Worm (Caenorhabditis elegans) whole organism, early embryonic: Measurements from ENCODE around the gene glb-14.

Experiments
- B0310.2 ChIP-seq: sonication (generic microtip); optimal IDR thresholded peaks from 2 replicates; lab custom pipeline; 2016; ENCODE audit warnings: mild to moderate bottlenecking, missing genetic modification characterization, missing compliant biosample characterization
- F13C5.2 ChIP-seq: sonication (generic microtip); optimal IDR thresholded peaks from 2 replicates; lab custom pipeline; 2017; ENCODE audit warnings: mild to moderate bottlenecking, missing genetic modification characterization, inconsistent platforms, missing compliant biosample characterization
- aly-1 ChIP-seq: sonication (generic microtip); optimal IDR thresholded peaks from 2 replicates; lab custom pipeline; 2016; ENCODE audit warnings: missing genetic modification characterization, missing compliant biosample characterization
- ama-1 ChIP-seq: fragments of 150-350 bp; optimal IDR thresholded peaks from 2 replicates; lab custom pipeline; 2014
- ceh-13 ChIP-seq: fragments of 200-800 bp; sonication (Bioruptor generic); optimal IDR thresholded peaks from 2 replicates; lab custom pipeline; 2018; ENCODE audit warnings: mild to moderate bottlenecking, missing genetic modification characterization, missing compliant biosample characterization
- ceh-36 ChIP-seq: sonication (generic microtip); optimal IDR thresholded peaks from 2 replicates; lab custom pipeline; 2016; ENCODE audit warnings: missing genetic modification characterization, inconsistent platforms, missing compliant biosample characterization
- ets-7 ChIP-seq: sonication (generic microtip); optimal IDR thresholded peaks from 2 replicates; lab custom pipeline; 2016; ENCODE audit warnings: missing genotype, missing genetic modification characterization, missing compliant biosample characterization
- flt-1 ChIP-seq: fragments of 200-800 bp; sonication (Bioruptor generic); IDR thresholded peaks from 2 replicates; pipeline ENCODE4 v1.3.6; 2022; ENCODE audit warnings: missing genetic modification characterization, missing compliant biosample characterization
- hmbx-1 ChIP-seq: sonication (generic microtip); optimal IDR thresholded peaks from 2 replicates; lab custom pipeline; 2016; ENCODE audit warnings: mild to moderate bottlenecking, missing genetic modification characterization, missing compliant biosample characterization
- hmg-4 ChIP-seq: fragments of 200-800 bp; sonication (Bioruptor generic); optimal IDR thresholded peaks from 2 replicates; lab custom pipeline; 2018; ENCODE audit warnings: mild to moderate bottlenecking, missing genetic modification characterization, missing compliant biosample characterization
- hnd-1 ChIP-seq: sonication (generic microtip); optimal IDR thresholded peaks from 2 replicates; lab custom pipeline; 2016; ENCODE audit warnings: missing genetic modification characterization, missing compliant biosample characterization
- pes-1 ChIP-seq: fragments of 200-800 bp; sonication (Bioruptor generic); IDR thresholded peaks from 2 replicates; pipeline ENCODE4 v1.3.6; 2022; ENCODE audit warnings: missing genetic modification reagents, missing genetic modification characterization, missing compliant biosample characterization
- scrt-1 ChIP-seq: fragments of 200-800 bp; sonication (Bioruptor generic); IDR thresholded peaks from 2 replicates; pipeline ENCODE4 v1.3.6; 2022; ENCODE audit warnings: missing genetic modification characterization, missing compliant biosample characterization
- sea-1 ChIP-seq: fragments of 200-800 bp; sonication (Bioruptor generic); conservative IDR thresholded peaks from 2 replicates; pipeline ENCODE4 v1.3.6; 2022; ENCODE audit warnings: missing genetic modification characterization, missing compliant biosample characterization
- tbx-11 ChIP-seq: fragments of 200-800 bp; sonication (Bioruptor generic); IDR thresholded peaks from 2 replicates; pipeline ENCODE4 v1.3.6; 2022; ENCODE audit warnings: missing genetic modification characterization, missing compliant biosample characterization
- tbx-37 ChIP-seq: fragments of 200-800 bp; sonication (Bioruptor generic); conservative IDR thresholded peaks from 2 replicates; pipeline ENCODE4 v1.3.6; 2022; ENCODE audit warnings: missing genetic modification reagents, missing genetic modification characterization, missing compliant biosample characterization
- tra-4 ChIP-seq: sonication (generic microtip); optimal IDR thresholded peaks from 2 replicates; lab custom pipeline; 2017; ENCODE audit warnings: missing genetic modification characterization, missing compliant biosample characterization

The glb-14 gene

DNA sequence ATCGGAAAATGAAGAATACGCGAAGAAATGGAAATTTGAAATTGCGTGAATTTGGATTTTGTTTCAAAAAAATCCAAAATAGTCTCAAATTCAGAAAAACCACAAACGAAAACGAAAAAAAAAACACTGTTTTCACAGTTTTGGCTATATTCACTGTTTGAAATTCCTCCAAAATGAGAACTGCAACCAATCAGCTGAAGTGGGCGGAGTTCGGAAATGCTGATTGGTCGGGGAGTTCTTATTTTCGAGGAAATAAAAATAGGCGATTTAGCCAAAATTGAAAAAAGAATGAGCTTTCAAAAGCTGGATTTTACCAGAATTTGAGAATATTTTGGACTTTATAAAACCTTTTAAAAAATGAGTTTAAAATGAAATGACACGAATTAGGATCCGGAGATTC is at the start of gene glb-14:
TSS of gene glb-14 (minus strand) at position 97 of the 400 bp plus-strand sequence.
- TF ChIP-seq hmg-4 (GFP tag; lab: Kevin White, UChicago) (no peak), sea-1 (GFP tag; lab: Robert Waterston, UW) (no peak), ceh-13 (no peak), hmbx-1 (tag; lab: Kevin White, UChicago) (no peak), tbx-11 (GFP tag; lab: Robert Waterston, UW) (no peak), ama-1 (lab: Kevin White, UChicago) (no peak), hnd-1 (tag; lab: Kevin White, UChicago) (no peak), flt-1 (GFP tag; lab: Robert Waterston, UW) (no peak), F13C5.2 (tag; lab: Kevin White, UChicago) (no peak), scrt-1 (GFP tag; lab: Robert Waterston, UW) (no peak), aly-1 (tag; lab: Kevin White, UChicago) (no peak), pes-1 (GFP tag; lab: Robert Waterston, UW) (no peak), tra-4 (tag; lab: Kevin White, UChicago) (no peak), ets-7 (tag; lab: Kevin White, UChicago) (no peak), tbx-37 (no peak), ceh-36 (tag; lab: Kevin White, UChicago) (no peak), B0310.2 (tag; lab: Kevin White, UChicago) (no peak)

ce11 chrV:15594573-15594972 is 49.8 kb upstream of the glb-14 start, which contains the start of gene fbxa-139:
fbxa-139 (minus strand) TSS chrV:15594673.
- TF ChIP-seq sea-1 (GFP tag; lab: Robert Waterston, UW) (no peak), tbx-11 (GFP tag; lab: Robert Waterston, UW) (no peak), hmbx-1 (tag; lab: Kevin White, UChicago) (no peak), tra-4 (tag; lab: Kevin White, UChicago) (no peak), pes-1 (GFP tag; lab: Robert Waterston, UW) (no peak), ets-7 (tag; lab: Kevin White, UChicago) (no peak), tbx-37 (no peak), scrt-1 (GFP tag; lab: Robert Waterston, UW) (no peak)

DNA sequence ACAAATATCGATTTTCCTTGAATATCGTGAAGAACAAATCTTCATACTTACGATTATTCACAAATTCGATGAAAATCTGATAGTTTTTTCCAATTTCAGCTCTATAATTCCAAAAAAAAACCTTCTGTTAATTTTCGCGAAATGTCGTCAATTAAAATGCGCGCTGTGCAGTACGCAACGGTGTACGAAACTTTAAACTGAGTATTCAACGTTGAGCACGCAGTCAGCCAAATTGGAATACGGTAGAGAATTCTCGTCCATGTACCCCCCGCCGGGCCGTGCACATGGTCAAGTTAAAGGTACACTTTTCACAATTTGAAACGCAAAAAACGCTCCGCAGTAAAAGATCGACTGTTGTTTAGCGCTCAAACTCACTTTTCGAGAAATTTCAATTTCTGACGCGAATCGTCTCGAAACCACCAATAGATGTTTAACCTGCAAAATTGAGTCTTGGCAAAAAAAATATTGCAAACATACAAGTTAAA is 45.4 kb upstream of the glb-14 start, which contains the start of gene F28F8.7:
TSS of gene F28F8.7 (minus strand) at position 435 of the 485 bp plus-strand sequence.
- TF ChIP-seq tbx-11 (GFP tag; lab: Robert Waterston, UW) (0 out of 2 replicates have a peak, but pooled peaks have one; percentile 39), scrt-1 (GFP tag; lab: Robert Waterston, UW) (0 out of 2 replicates have a peak, but pooled peaks have one; percentile 41)

- TF ChIP-seq sea-1 (GFP tag; lab: Robert Waterston, UW) (no peak), scrt-1 (GFP tag; lab: Robert Waterston, UW) (no peak), B0310.2 (tag; lab: Kevin White, UChicago) (no peak), aly-1 (tag; lab: Kevin White, UChicago) (no peak), ceh-13 (no peak), flt-1 (GFP tag; lab: Robert Waterston, UW) (no peak), F13C5.2 (tag; lab: Kevin White, UChicago) (no peak), pes-1 (GFP tag; lab: Robert Waterston, UW) (no peak), tbx-11 (GFP tag; lab: Robert Waterston, UW) (no peak), hnd-1 (tag; lab: Kevin White, UChicago) (no peak), tra-4 (tag; lab: Kevin White, UChicago) (no peak), tbx-37 (no peak), hmbx-1 (tag; lab: Kevin White, UChicago) (no peak), ama-1 (lab: Kevin White, UChicago) (no peak), ceh-36 (tag; lab: Kevin White, UChicago) (no peak), ets-7 (tag; lab: Kevin White, UChicago) (no peak), hmg-4 (GFP tag; lab: Kevin White, UChicago) (no peak)
Observed at ce11 chrV:15578386-15578785, 33.6 kb upstream of the glb-14 start, which contains the start of gene F28F8.9. F28F8.9 (minus strand) TSS chrV:15578673.

DNA sequence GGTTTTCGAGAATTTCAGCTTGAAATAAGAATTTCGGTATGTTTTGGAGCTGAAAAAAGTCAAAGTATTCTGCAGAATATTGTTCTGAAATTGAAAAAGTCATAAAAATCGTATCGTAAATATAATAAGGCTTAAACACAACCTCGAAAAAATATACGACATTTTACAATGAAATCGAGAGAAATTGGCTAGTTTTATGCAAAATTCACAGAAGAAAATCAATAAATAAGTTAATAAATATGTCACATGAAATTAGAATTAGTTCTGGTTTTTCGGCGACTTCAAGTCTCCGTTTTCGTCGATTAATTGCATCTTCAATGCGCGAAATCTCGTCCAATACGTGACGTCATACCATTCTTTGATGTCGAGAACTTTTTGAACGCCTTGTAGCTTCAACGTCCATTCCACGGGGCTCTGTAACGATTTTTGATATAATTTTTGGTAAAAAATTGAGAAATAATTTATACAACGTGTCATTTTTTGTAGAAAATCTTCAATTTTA is 32.7 kb upstream of the glb-14 start, which contains the start of gene atx-3:
TSS of gene atx-3 (minus strand) at position 51 of the 502 bp plus-strand sequence.
- TF ChIP-seq ama-1 (lab: Kevin White, UChicago) (no peak), F13C5.2 (tag; lab: Kevin White, UChicago) (no peak), B0310.2 (tag; lab: Kevin White, UChicago) (no peak), tbx-11 (GFP tag; lab: Robert Waterston, UW) (no peak), pes-1 (GFP tag; lab: Robert Waterston, UW) (no peak), hnd-1 (tag; lab: Kevin White, UChicago) (no peak), tbx-37 (no peak), sea-1 (GFP tag; lab: Robert Waterston, UW) (no peak)

- TF ChIP-seq B0310.2 (tag; lab: Kevin White, UChicago) (no peak), ceh-36 (tag; lab: Kevin White, UChicago) (no peak), flt-1 (GFP tag; lab: Robert Waterston, UW) (no peak), F13C5.2 (tag; lab: Kevin White, UChicago) (no peak), tra-4 (tag; lab: Kevin White, UChicago) (no peak), aly-1 (tag; lab: Kevin White, UChicago) (no peak), ets-7 (tag; lab: Kevin White, UChicago) (no peak), pes-1 (GFP tag; lab: Robert Waterston, UW) (no peak)
Observed at ce11 chrV:15575305-15575704, 30.5 kb upstream of the glb-14 start, which contains the start of gene mdt-28. mdt-28 (minus strand) TSS chrV:15575405.

- TF ChIP-seq ceh-36 (tag; lab: Kevin White, UChicago): no peak
- TF ChIP-seq hnd-1 (tag; lab: Kevin White, UChicago): no peak
- no peak for TF ChIP-seq tbx-11 (GFP tag; lab: Robert Waterston, UW)
- TF ChIP-seq B0310.2 (tag; lab: Kevin White, UChicago): no peak
- no peak for TF ChIP-seq pes-1 (GFP tag; lab: Robert Waterston, UW)
- no peak for TF ChIP-seq flt-1 (GFP tag; lab: Robert Waterston, UW)
- TF ChIP-seq ama-1 (lab: Kevin White, UChicago): no peak
- TF ChIP-seq ceh-13: no peak
Observed at ce11 chrV:15572613-15573012, 27.8 kb upstream of the glb-14 start, which contains the start of gene fbxa-94. fbxa-94 (plus strand) TSS chrV:15572913.
